Worm (Caenorhabditis elegans): ENCODE data around the gene cutl-22.

cutl-22 gene

DNA sequence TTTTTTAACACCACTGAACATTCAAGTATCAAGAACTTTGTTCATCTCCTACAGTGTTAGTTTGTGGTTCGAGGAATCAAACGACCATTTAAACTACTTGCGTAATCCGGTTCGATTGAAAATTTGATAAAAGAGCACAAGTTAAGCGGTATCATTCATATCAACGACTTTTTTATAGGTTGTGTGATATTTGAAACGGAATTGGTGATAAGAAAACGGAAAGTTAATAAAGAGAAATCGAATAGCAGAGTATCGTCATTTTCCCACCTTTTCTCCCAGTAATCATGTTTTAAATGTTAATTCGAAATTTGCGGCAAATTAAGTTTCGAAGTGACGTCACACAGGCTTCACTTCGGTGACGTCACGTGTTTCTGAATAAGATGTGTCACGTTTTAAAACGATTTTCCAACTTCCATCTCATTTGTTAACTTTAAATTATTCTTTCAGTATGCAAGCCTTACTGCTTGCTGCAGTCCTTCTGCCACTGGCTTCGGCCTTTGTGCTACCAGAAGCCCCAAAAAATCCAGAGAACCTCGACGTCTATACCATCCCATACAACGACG lies 34.8 kb downstream of the cutl-22 start, which contains the start of gene T21H3.1 (continued):
- 0 out of 2 replicates have a peak, but pooled peaks have one; percentile 5 for TF ChIP-seq ztf-25 (GFP tag; IDR thresholded peaks at IDR 0.05)
- TF ChIP-seq ztf-3 (GFP tag; optimal IDR thresholded peaks at IDR 0.05) = no peak
- TF ChIP-seq ceh-91 (GFP tag; IDR thresholded peaks at IDR 0.05) = no peak
- TF ChIP-seq F39B2.1 (GFP tag; IDR thresholded peaks at IDR 0.05) = no peak
- peak; percentile 75 for TF ChIP-seq nhr-80 (tag; optimal IDR thresholded peaks at IDR 0.05)
- TF ChIP-seq let-526 (GFP tag; IDR thresholded peaks at IDR 0.05) = no peak
- TF ChIP-seq efl-1 (GFP tag; optimal IDR thresholded peaks at IDR 0.05) = no peak
- TF ChIP-seq somi-1 (GFP tag; optimal IDR thresholded peaks at IDR 0.05) = no peak
- TF ChIP-seq pha-4 (tag; optimal IDR thresholded peaks at IDR 0.05) = no peak

DNA sequence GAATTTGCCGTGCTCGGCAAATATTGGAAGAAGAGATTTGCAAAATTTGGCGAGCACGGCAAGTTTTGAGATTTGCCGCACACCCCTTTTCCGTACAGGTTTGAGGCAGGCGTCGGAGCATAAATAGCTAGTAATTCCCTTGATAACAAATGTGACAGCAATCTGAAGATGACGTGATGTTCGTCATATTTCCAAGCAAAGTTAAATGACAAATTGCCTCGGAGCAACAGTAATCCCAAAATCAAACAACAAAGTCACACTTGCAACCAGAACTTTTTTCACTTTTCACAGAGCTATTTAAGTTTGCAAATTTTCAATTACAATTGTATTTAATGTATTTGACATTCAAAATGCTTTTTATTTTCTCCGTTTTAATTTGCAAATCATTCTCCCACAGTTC lies 37.7 kb downstream of the cutl-22 start, which contains the start of gene F25A2.1:
Gene F25A2.1, plus strand, starts transcription at position 301 of the 400 bp plus-strand sequence.
- peak; percentile 28 for TF ChIP-seq ets-4 (GFP tag; optimal IDR thresholded peaks at IDR 0.05)
- no peak for TF ChIP-seq die-1 (tag; optimal IDR thresholded peaks at IDR 0.05)
- TF ChIP-seq Y53G8AR.9 (GFP tag; conservative IDR thresholded peaks at IDR 0.05) = 0 out of 2 replicates have a peak, but pooled peaks have one; percentile 32
- TF ChIP-seq nhr-80 (tag; optimal IDR thresholded peaks at IDR 0.05) = peak; percentile 14
- no peak for TF ChIP-seq gei-17 (GFP tag; optimal IDR thresholded peaks at IDR 0.05)
- no peak for TF ChIP-seq nfya-1 (tag; optimal IDR thresholded peaks at IDR 0.05; ENCODE audit: borderline replicate concordance, insufficient read depth)

DNA sequence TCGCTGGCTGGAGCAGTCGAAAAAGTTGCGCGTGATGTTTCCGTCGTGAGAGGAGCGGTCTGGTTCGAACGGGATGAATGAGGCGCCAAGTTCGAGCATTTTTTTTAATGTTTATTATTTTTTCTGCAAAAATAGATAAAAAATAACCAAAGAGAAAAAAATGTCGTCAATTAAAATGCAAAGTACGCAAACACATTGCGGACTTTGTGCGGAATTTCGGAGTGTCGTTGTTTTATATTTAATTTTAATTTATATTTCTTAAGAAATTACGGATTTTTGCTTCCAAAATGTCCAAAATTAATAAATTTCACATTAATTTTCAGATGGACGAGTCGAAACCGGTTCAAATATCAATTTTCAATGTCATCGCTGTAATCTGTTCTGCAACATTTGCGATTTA lies 54.5 kb downstream of the cutl-22 start, which contains the start of the genes wrb-1 and Y50D4A.4:
Gene wrb-1, plus strand, starts transcription at position 78 of the 400 bp plus-strand sequence.
Gene Y50D4A.4, minus strand, starts transcription at position 133 of the 400 bp plus-strand sequence.
- peak; percentile 40 for TF ChIP-seq dpl-1 (GFP tag; optimal IDR thresholded peaks at IDR 0.05)
- TF ChIP-seq attf-3 (GFP tag; conservative IDR thresholded peaks at IDR 0.05) = peak; percentile 94
- peak; percentile 57 for TF ChIP-seq mcd-1 (GFP tag; IDR thresholded peaks at IDR 0.05)
- TF ChIP-seq akir-1 (GFP tag; optimal IDR thresholded peaks at IDR 0.05) = no peak
- peak; percentile 3 for TF ChIP-seq lsl-1 (GFP tag; optimal IDR thresholded peaks at IDR 0.05)
- peak; percentile 12 for TF ChIP-seq snpc-3.4 (tag; optimal IDR thresholded peaks at IDR 0.05)
- TF ChIP-seq madf-8 (GFP tag; conservative IDR thresholded peaks at IDR 0.05) = no peak
- peak in 1 of 3 experiments; percentile 83 for TF ChIP-seq lin-35 (GFP tag; optimal IDR thresholded peaks at IDR 0.05)
- TF ChIP-seq F57C9.4 (tag; optimal IDR thresholded peaks at IDR 0.05) = no peak
- no peak for TF ChIP-seq snpc-4 (GFP tag; optimal IDR thresholded peaks at IDR 0.05)
- peak in 1 of 4 experiments; percentile 64 for TF ChIP-seq snpc-4 (tag; optimal IDR thresholded peaks at IDR 0.05)
- TF ChIP-seq K11D2.4 (GFP tag; IDR thresholded peaks at IDR 0.05) = no peak
- peak; percentile 11 for TF ChIP-seq efl-1 (GFP tag; optimal IDR thresholded peaks at IDR 0.05)
- peak; percentile 59 for TF ChIP-seq lin-40 (tag; optimal IDR thresholded peaks at IDR 0.05)
- TF ChIP-seq let-526 (GFP tag; IDR thresholded peaks at IDR 0.05) = no peak
- peak; percentile 34; the same call in 1 of the 2 replicates for TF ChIP-seq madf-6 (GFP tag; IDR thresholded peaks at IDR 0.05)
- TF ChIP-seq ceh-100 (GFP tag; IDR thresholded peaks at IDR 0.05) = peak; percentile 74
- TF ChIP-seq lin-54 (GFP tag; optimal IDR thresholded peaks at IDR 0.05) = peak; percentile 38
- TF ChIP-seq cebp-1 (GFP tag; IDR thresholded peaks at IDR 0.05) = no peak
- peak; percentile 19 for TF ChIP-seq cebp-1 (tag; optimal IDR thresholded peaks at IDR 0.05)
- peak; percentile 91 for TF ChIP-seq attf-5 (GFP tag; optimal IDR thresholded peaks at IDR 0.05)
- TF ChIP-seq B0019.2 (GFP tag; conservative IDR thresholded peaks at IDR 0.05) = no peak
- peak; percentile 4 for TF ChIP-seq athp-1 (tag; optimal IDR thresholded peaks at IDR 0.05)

Data from whole organism, young adult.